In genomic region chr3L:14354285-14355092, dm6 we compare ENCODE assay signal across 5 fruit fly cellular contexts.
A peak's percentile ranks its signal among the peaks of the same experiment; 100 is the strongest.
TF ChIP-seq lines count a peak whose summit lies in the region.

No protein-coding gene starts in this region.

- no peak for TF ChIP-seq CTCF in whole organism, embryonic (GFP tag; optimal IDR thresholded peaks at IDR 0.05; lab: Kevin White, UChicago)

TF ChIP-seq in whole organism, adult, 20 proteins besides CTCF, POLR2A, EP300 and RAD21:
- TF ChIP-seq kay (GFP tag; lab: Kevin White, UChicago; ENCODE audit: borderline replicate concordance) (peak; percentile 82), Mnt (GFP tag; optimal IDR thresholded peaks at IDR 0.05; lab: Kevin White, UChicago) (no peak), CG11617 (GFP tag; optimal IDR thresholded peaks at IDR 0.05; lab: Kevin White, UChicago) (no peak), CG12768 (GFP tag; optimal IDR thresholded peaks at IDR 0.05; lab: Kevin White, UChicago) (no peak), CG7101 (tag; optimal IDR thresholded peaks at IDR 0.05; lab: Kevin White, UChicago) (peak; percentile 6), CG1620 (GFP tag; optimal IDR thresholded peaks at IDR 0.05; lab: Kevin White, UChicago) (no peak)

TF ChIP-seq in whole organism, embryonic, 481 proteins besides CTCF, POLR2A, EP300 and RAD21 (continues in another document):
- TF ChIP-seq hkb (optimal IDR thresholded peaks at IDR 0.05; lab: Kevin White, UChicago) (no peak), hkb (GFP tag; IDR thresholded peaks at IDR 0.05; lab: Robert Waterston, UW) (no peak), CG14050 (GFP tag; IDR thresholded peaks at IDR 0.05; lab: Robert Waterston, UW) (no peak), ara (GFP tag; IDR thresholded peaks at IDR 0.05; lab: Robert Waterston, UW) (no peak), CG4820 (GFP tag; optimal IDR thresholded peaks at IDR 0.05; lab: Kevin White, UChicago) (no peak), CG1024 (GFP tag; IDR thresholded peaks at IDR 0.05; lab: Robert Waterston, UW) (no peak), Mrtf (GFP tag; IDR thresholded peaks at IDR 0.05; lab: Robert Waterston, UW) (no peak), CG2202 (tag; optimal IDR thresholded peaks at IDR 0.05; lab: Kevin White, UChicago) (peak; percentile 37), CG8765 (GFP tag; IDR thresholded peaks at IDR 0.05; lab: Robert Waterston, UW) (no peak), wor (GFP tag; IDR thresholded peaks at IDR 0.05; lab: Robert Waterston, UW) (no peak), CG1792 (GFP tag; optimal IDR thresholded peaks at IDR 0.05; lab: Kevin White, UChicago) (no peak), CG17328 (GFP tag; IDR thresholded peaks at IDR 0.05; lab: Robert Waterston, UW) (no peak), kah (GFP tag; optimal IDR thresholded peaks at IDR 0.05; lab: Kevin White, UChicago) (no peak), CG31441 (GFP tag; IDR thresholded peaks at IDR 0.05; lab: Robert Waterston, UW) (peak; percentile 21; the same call in 1 of the 2 replicates), CG12391 (tag; optimal IDR thresholded peaks at IDR 0.05; lab: Kevin White, UChicago) (peak; percentile 36), dpn (GFP tag; optimal IDR thresholded peaks at IDR 0.05; lab: Kevin White, UChicago) (no peak), Sry-β (GFP tag; optimal IDR thresholded peaks at IDR 0.05; lab: Kevin White, UChicago) (no peak), CG11093 (GFP tag; IDR thresholded peaks at IDR 0.05; lab: Robert Waterston, UW) (no peak), Ets65A (GFP tag; lab: Kevin White, UChicago) (peak; percentile 88), Sry-δ (GFP tag; optimal IDR thresholded peaks at IDR 0.05; lab: Kevin White, UChicago) (no peak), CG8290 (GFP tag; optimal IDR thresholded peaks at IDR 0.05; lab: Kevin White, UChicago) (no peak), CG8290 (tag; optimal IDR thresholded peaks at IDR 0.05; lab: Kevin White, UChicago) (no peak), schlank (tag; optimal IDR thresholded peaks at IDR 0.05; lab: Kevin White, UChicago) (no peak)

TF ChIP-seq in whole organism, prepupa, 60 proteins besides CTCF, POLR2A, EP300 and RAD21 (continues in another document):
- no peak for TF ChIP-seq ss (GFP tag; optimal IDR thresholded peaks at IDR 0.05; lab: Kevin White, UChicago)
- TF ChIP-seq CG11294 (GFP tag; IDR thresholded peaks at IDR 0.05; lab: Robert Waterston, UW) = no peak
- no peak for TF ChIP-seq CG7368 (GFP tag; optimal IDR thresholded peaks at IDR 0.05; lab: Kevin White, UChicago)
- no peak for TF ChIP-seq CG8632 (GFP tag; optimal IDR thresholded peaks at IDR 0.05; lab: Kevin White, UChicago)
- no peak for TF ChIP-seq spab (GFP tag; optimal IDR thresholded peaks at IDR 0.05; lab: Kevin White, UChicago)
- TF ChIP-seq acj6 (GFP tag; optimal IDR thresholded peaks at IDR 0.05; lab: Kevin White, UChicago) = no peak
- TF ChIP-seq CG9139 (GFP tag; optimal IDR thresholded peaks at IDR 0.05; lab: Kevin White, UChicago) = no peak
- no peak for TF ChIP-seq Eip75B (GFP tag; optimal IDR thresholded peaks at IDR 0.05; lab: Kevin White, UChicago)
- no peak for TF ChIP-seq CG4318 (GFP tag; optimal IDR thresholded peaks at IDR 0.05; lab: Kevin White, UChicago)
- no peak for TF ChIP-seq CG1621 (tag; optimal IDR thresholded peaks at IDR 0.05; lab: Kevin White, UChicago)
- TF ChIP-seq Ets96B (tag; optimal IDR thresholded peaks at IDR 0.05; lab: Kevin White, UChicago) = peak; percentile 17
- no peak for TF ChIP-seq CG10669 (GFP tag; optimal IDR thresholded peaks at IDR 0.05; lab: Kevin White, UChicago)
- TF ChIP-seq fd59A (GFP tag; optimal IDR thresholded peaks at IDR 0.05; lab: Kevin White, UChicago) = no peak
- TF ChIP-seq lz (GFP tag; optimal IDR thresholded peaks at IDR 0.05; lab: Kevin White, UChicago) = no peak
- peak; percentile 64; the same call in 2 of the 3 replicates for TF ChIP-seq CG8119 (GFP tag; IDR thresholded peaks at IDR 0.05; lab: Robert Waterston, UW)
- no peak for TF ChIP-seq CG8319 (GFP tag; optimal IDR thresholded peaks at IDR 0.05; lab: Kevin White, UChicago)
- TF ChIP-seq CG6792 (GFP tag; optimal IDR thresholded peaks at IDR 0.05; lab: Kevin White, UChicago) = no peak
- peak; percentile 47 for TF ChIP-seq achi (GFP tag; optimal IDR thresholded peaks at IDR 0.05; lab: Kevin White, UChicago)
- TF ChIP-seq Sox14 (GFP tag; optimal IDR thresholded peaks at IDR 0.05; lab: Kevin White, UChicago) = no peak
- no peak for TF ChIP-seq Smox (GFP tag; optimal IDR thresholded peaks at IDR 0.05; lab: Kevin White, UChicago)
- TF ChIP-seq Gug (GFP tag; IDR thresholded peaks at IDR 0.05; lab: Robert Waterston, UW) = no peak
- TF ChIP-seq vri (GFP tag; optimal IDR thresholded peaks at IDR 0.05; lab: Kevin White, UChicago) = no peak
- no peak for TF ChIP-seq svp (GFP tag; lab: Kevin White, UChicago)
- TF ChIP-seq Hr4 (GFP tag; optimal IDR thresholded peaks at IDR 0.05; lab: Kevin White, UChicago) = peak; percentile 55

TF ChIP-seq in whole organism, pupa, 21 proteins besides CTCF, POLR2A, EP300 and RAD21:
- TF ChIP-seq CG8301 (tag; optimal IDR thresholded peaks at IDR 0.05; lab: Kevin White, UChicago) (peak; percentile 15), gl (tag; optimal IDR thresholded peaks at IDR 0.05; lab: Kevin White, UChicago) (no peak), CG15710 (tag; optimal IDR thresholded peaks at IDR 0.05; lab: Kevin White, UChicago) (no peak), CG4496 (GFP tag; IDR thresholded peaks at IDR 0.05; lab: Robert Waterston, UW) (no peak), Snoo (tag; optimal IDR thresholded peaks at IDR 0.05; lab: Kevin White, UChicago) (no peak), Pif1A (GFP tag; optimal IDR thresholded peaks at IDR 0.05; lab: Kevin White, UChicago) (peak; percentile 4), CG14655 (GFP tag; optimal IDR thresholded peaks at IDR 0.05; lab: Kevin White, UChicago) (peak; percentile 47)

TF ChIP-seq in whole organism, wandering third instar larva, 38 proteins besides CTCF, POLR2A, EP300 and RAD21:
- no peak for TF ChIP-seq Rel (GFP tag; optimal IDR thresholded peaks at IDR 0.05; lab: Kevin White, UChicago)
- peak; percentile 2 for TF ChIP-seq Rel (tag; optimal IDR thresholded peaks at IDR 0.05; lab: Kevin White, UChicago)
- no peak for TF ChIP-seq OdsH (GFP tag; optimal IDR thresholded peaks at IDR 0.05; lab: Kevin White, UChicago)
TF ChIP-seq in whole organism, wandering third instar larva: peak in this region for 1.
